Worm (Caenorhabditis elegans) whole organism, L1 larva: Measurements from ENCODE around the gene srj-6.

Experiments
- aha-1 ChIP-seq: fragments of 150-350 bp; optimal IDR thresholded peaks from 2 replicates; lab custom pipeline; 2014; ENCODE audit warnings: missing biosample characterization, missing genetic modification characterization
- skn-1 ChIP-seq: fragments of 150-350 bp; optimal IDR thresholded peaks from 2 replicates; lab custom pipeline; 2014; ENCODE audit warnings: missing biosample characterization, missing genetic modification characterization

ce11 chrV:655823-656222, 1.5 kb upstream of the srj-6 start, which contains the start of gene srh-245:
- TF ChIP-seq skn-1 (tag; lab: Kevin White, UChicago): no peak
- no peak for TF ChIP-seq aha-1
